Worm (Caenorhabditis elegans) whole organism, L2 larva: ENCODE data around the gene srd-38.

Source experiments
- C34F6.9 ChIP-seq: fragments of 150-350 bp; optimal IDR thresholded peaks from 2 replicates; lab custom pipeline; 2014; ENCODE audit warnings: missing biosample characterization, missing genetic modification characterization
- F13H6.1 ChIP-seq: sonication (generic microtip); optimal IDR thresholded peaks from 2 replicates; lab custom pipeline; 2016; ENCODE audit warnings: missing genetic modification characterization, missing compliant biosample characterization
- crh-2 ChIP-seq: sonication (generic microtip); optimal IDR thresholded peaks from 2 replicates; lab custom pipeline; 2017; ENCODE audit warnings: missing biosample characterization, missing genetic modification characterization
- fos-1 ChIP-seq: fragments of 150-350 bp; optimal IDR thresholded peaks from 2 replicates; lab custom pipeline; 2014; ENCODE audit warnings: missing biosample characterization, missing genetic modification characterization
- lsy-2 ChIP-seq, 2 experiments: fragments of 150-350 bp in 1 of 2; sonication (generic microtip) in 1 of 2; optimal IDR thresholded peaks; 2 replicates each; lab custom pipeline; 2014 to 2017; ENCODE audit warnings: missing biosample characterization in 2 of 2, missing genetic modification characterization in 2 of 2
- nhr-10 ChIP-seq: sonication (generic microtip); optimal IDR thresholded peaks from 2 replicates; lab custom pipeline; 2017; ENCODE audit warnings: missing biosample characterization, missing genetic modification characterization
- nhr-129 ChIP-seq: fragments of 150-350 bp; optimal IDR thresholded peaks from 2 replicates; lab custom pipeline; 2014; ENCODE audit warnings: missing biosample characterization, missing genetic modification characterization
- nhr-6 ChIP-seq: fragments of 150-350 bp; optimal IDR thresholded peaks from 2 replicates; lab custom pipeline; 2014; ENCODE audit warnings: missing biosample characterization, missing genetic modification characterization
- peb-1 ChIP-seq: fragments of 150-350 bp; optimal IDR thresholded peaks from 2 replicates; lab custom pipeline; 2014; ENCODE audit warnings: missing biosample characterization, missing genetic modification characterization
- sem-4 ChIP-seq: fragments of 150-350 bp; optimal IDR thresholded peaks from 2 replicates; lab custom pipeline; 2014; ENCODE audit warnings: missing biosample characterization, missing genetic modification reagents, missing genetic modification characterization
- sma-9 ChIP-seq, 2 experiments: fragments of 150-350 bp in 1 of 2; sonication (generic microtip) in 1 of 2; optimal IDR thresholded peaks; 2 replicates each; lab custom pipeline; 2014 to 2016; ENCODE audit warnings: missing genetic modification characterization in 2 of 2, mild to moderate bottlenecking in 1 of 2, missing biosample characterization in 1 of 2, missing compliant biosample characterization in 1 of 2, missing genetic modification reagents in 1 of 2, moderate library complexity in 1 of 2
- zag-1 ChIP-seq: fragments of 150-350 bp; optimal IDR thresholded peaks from 2 replicates; lab custom pipeline; 2014; ENCODE audit warnings: missing biosample characterization, missing genetic modification characterization

srd-38 gene

ce11 chrX:13339029-13339626 lies 47.5 kb downstream of the srd-38 start:
- peak; percentile 28 for TF ChIP-seq fos-1 (tag; lab: Kevin White, UChicago)
- TF ChIP-seq zag-1 (tag; lab: Kevin White, UChicago), result no peak
- no peak for TF ChIP-seq nhr-6 (tag; lab: Kevin White, UChicago)

- TF ChIP-seq sem-4 (tag; lab: Kevin White, UChicago) (peak; percentile 29), sma-9 (GFP tag; optimal IDR thresholded peaks at IDR 0.05; lab: Kevin White, UChicago) (peak; percentile 77), sma-9 (tag; optimal IDR thresholded peaks at IDR 0.05; lab: Kevin White, UChicago) (no peak), C34F6.9 (tag; lab: Kevin White, UChicago) (peak; percentile 35), nhr-129 (tag; lab: Kevin White, UChicago) (peak; percentile 69), F13H6.1 (tag; lab: Kevin White, UChicago) (peak; percentile 73), peb-1 (no peak), nhr-10 (tag; lab: Kevin White, UChicago) (no peak), lsy-2 (tag; optimal IDR thresholded peaks at IDR 0.05; lab: Kevin White, UChicago) (peak in 1 of 2 experiments; percentile 45)
Measured at ce11 chrX:13340970-13341369, 49.4 kb downstream of the srd-38 start.

- TF ChIP-seq crh-2 (no peak), fos-1 (tag; lab: Kevin White, UChicago) (peak; percentile 27)
Measured at ce11 chrX:13341853-13342252, 50.2 kb downstream of the srd-38 start.
